Fruit fly (Drosophila melanogaster) whole organism, embryonic: ENCODE data around the gene dlt.

Experiments
- CG10274 ChIP-seq: fragments of 200-800 bp; sonication (Bioruptor generic); optimal IDR thresholded peaks from 3 replicates; lab custom pipeline; 2017; ENCODE audit warnings: missing biosample characterization, mild to moderate bottlenecking, missing genetic modification characterization
- CG11085 ChIP-seq: fragments of 200-800 bp; sonication (Bioruptor generic); IDR thresholded peaks from 2 replicates; pipeline ENCODE4 v1.3.6; 2022; ENCODE audit warnings: missing biosample characterization, missing genetic modification characterization
- CG11696 ChIP-seq: fragments of 200-800 bp; sonication (Bioruptor generic); IDR thresholded peaks from 2 replicates; pipeline ENCODE4 v1.3.6; 2022; ENCODE audit warnings: missing biosample characterization, missing genetic modification characterization
- CG14050 ChIP-seq: fragments of 200-800 bp; sonication (Bioruptor generic); IDR thresholded peaks from 3 replicates; pipeline ENCODE4 v1.3.6; 2022; ENCODE audit warnings: missing biosample characterization, missing genetic modification characterization
- CG17385 ChIP-seq: fragments of 200-800 bp; sonication (Bioruptor generic); optimal IDR thresholded peaks from 3 replicates; lab custom pipeline; 2018; ENCODE audit warnings: missing biosample characterization, mild to moderate bottlenecking, missing genetic modification characterization
- CG18619 ChIP-seq: fragments of 200-800 bp; sonication (Bioruptor generic); optimal IDR thresholded peaks from 3 replicates; lab custom pipeline; 2017; ENCODE audit warnings: missing biosample characterization, mild to moderate bottlenecking, missing genetic modification characterization
- CG2889 ChIP-seq: fragments of 200-800 bp; sonication (Bioruptor generic); IDR thresholded peaks from 3 replicates; pipeline ENCODE4 v1.3.6; 2022; ENCODE audit warnings: missing biosample characterization, missing genetic modification characterization
- CG31441 ChIP-seq: fragments of 200-800 bp; sonication (Bioruptor generic); IDR thresholded peaks from 2 replicates; pipeline ENCODE4 v1.3.6; 2022; ENCODE audit warnings: missing biosample characterization, missing genetic modification characterization
- CG33213 ChIP-seq: fragments of 200-800 bp; sonication (Bioruptor generic); optimal IDR thresholded peaks from 3 replicates; lab custom pipeline; 2016; ENCODE audit warnings: missing biosample characterization, missing genetic modification characterization
- CG34224 ChIP-seq: fragments of 200-800 bp; sonication (Bioruptor generic); IDR thresholded peaks from 3 replicates; pipeline ENCODE4 v1.3.6; 2022; ENCODE audit warnings: missing biosample characterization, missing genetic modification characterization; ENCODE audit not compliant: partially characterized antibody
- CG3838 ChIP-seq: fragments of 200-800 bp; sonication (Bioruptor generic); optimal IDR thresholded peaks from 3 replicates; lab custom pipeline; 2016; ENCODE audit warnings: missing biosample characterization, missing genetic modification characterization
- CG3847 ChIP-seq: fragments of 200-800 bp; sonication (Bioruptor generic); IDR thresholded peaks from 2 replicates; pipeline ENCODE4 v1.3.6; 2022; ENCODE audit warnings: missing biosample characterization, missing genetic modification characterization
- CG5953 ChIP-seq: fragments of 200-800 bp; sonication (Bioruptor generic); IDR thresholded peaks from 2 replicates; pipeline ENCODE4 v1.3.6; 2022; ENCODE audit warnings: missing biosample characterization, missing genetic modification characterization
- CG6254 ChIP-seq: fragments of 200-800 bp; sonication (Bioruptor generic); optimal IDR thresholded peaks from 3 replicates; lab custom pipeline; 2017; ENCODE audit warnings: mild to moderate bottlenecking, missing biosample characterization, missing genetic modification reagents, missing genetic modification characterization
- CG6272 ChIP-seq: fragments of 200-800 bp; sonication (Bioruptor generic); IDR thresholded peaks from 2 replicates; pipeline ENCODE4 v1.3.6; 2022; ENCODE audit warnings: missing biosample characterization, missing genetic modification characterization
- CG8089 ChIP-seq: fragments of 200-800 bp; sonication (Bioruptor generic); optimal IDR thresholded peaks from 3 replicates; lab custom pipeline; 2016; ENCODE audit warnings: missing biosample characterization, missing genetic modification characterization
- CG8281 ChIP-seq: fragments of 200-800 bp; sonication (Bioruptor generic); optimal IDR thresholded peaks from 2 replicates; lab custom pipeline; 2018; ENCODE audit warnings: missing biosample characterization, mild to moderate bottlenecking, missing genetic modification characterization, moderate library complexity
- CG8290 ChIP-seq, 3 experiments: fragments of 200-800 bp; sonication (Bioruptor generic); optimal IDR thresholded peaks; 2 replicates each; lab custom pipeline; 2016 to 2019; ENCODE audit warnings: missing biosample characterization in 3 of 3, missing genetic modification characterization in 3 of 3, mild to moderate bottlenecking in 2 of 3, moderate library complexity in 1 of 3
- CG8388 ChIP-seq: fragments of 200-800 bp; sonication (Bioruptor generic); optimal IDR thresholded peaks from 2 replicates; lab custom pipeline; 2019; ENCODE audit warnings: missing biosample characterization, mild to moderate bottlenecking, missing genetic modification characterization, moderate library complexity
- CG9437 ChIP-seq: fragments of 200-800 bp; sonication (Bioruptor generic); optimal IDR thresholded peaks from 2 replicates; lab custom pipeline; 2018; ENCODE audit warnings: missing biosample characterization, mild to moderate bottlenecking, missing genetic modification characterization
- D ChIP-seq, 2 experiments: fragments of 200-800 bp in 1 of 2; fragments of >200 bp in 1 of 2; sonication (Bioruptor generic) in 1 of 2; optimal IDR thresholded peaks; 2 replicates in 1 of 2; 3 replicates in 1 of 2; lab custom pipeline; 2017; ENCODE audit warnings: mild to moderate bottlenecking in 1 of 2, missing biosample characterization in 1 of 2, missing genetic modification characterization in 1 of 2, missing genetic modification reagents in 1 of 2
- Dip3 ChIP-seq: fragments of 200-800 bp; sonication (Bioruptor generic); optimal IDR thresholded peaks from 3 replicates; lab custom pipeline; 2016; ENCODE audit warnings: missing biosample characterization, missing genetic modification characterization
- E2f1 ChIP-seq: fragments of 200-800 bp; sonication (Bioruptor generic); IDR thresholded peaks from 2 replicates; pipeline ENCODE4 v1.3.6; 2022; ENCODE audit warnings: missing biosample characterization, missing genetic modification characterization
- Fer1 ChIP-seq: fragments of 200-800 bp; sonication (Bioruptor generic); optimal IDR thresholded peaks from 2 replicates; lab custom pipeline; 2017; ENCODE audit warnings: missing biosample characterization, mild to moderate bottlenecking, missing genetic modification characterization
- Opbp ChIP-seq: fragments of 200-800 bp; sonication (Bioruptor generic); IDR thresholded peaks from 3 replicates; pipeline ENCODE4 v1.3.6; 2022; ENCODE audit warnings: missing biosample characterization, missing genetic modification characterization; ENCODE audit not compliant: partially characterized antibody
- Optix ChIP-seq: fragments of 200-800 bp; sonication (Bioruptor generic); IDR thresholded peaks from 3 replicates; pipeline ENCODE4 v1.3.6; 2022; ENCODE audit warnings: missing biosample characterization, missing genetic modification characterization
- Ravus ChIP-seq: fragments of 200-800 bp; sonication (Bioruptor generic); IDR thresholded peaks from 2 replicates; pipeline ENCODE4 v1.3.6; 2022; ENCODE audit warnings: missing biosample characterization, missing genetic modification characterization
- Sox102F ChIP-seq: fragments of 200-800 bp; sonication (Bioruptor generic); optimal IDR thresholded peaks from 2 replicates; lab custom pipeline; 2018; ENCODE audit warnings: missing biosample characterization, mild to moderate bottlenecking, missing genetic modification characterization, moderate library complexity
- ac ChIP-seq: fragments of 200-800 bp; sonication (Bioruptor generic); optimal IDR thresholded peaks from 3 replicates; lab custom pipeline; 2017; ENCODE audit warnings: missing biosample characterization, mild to moderate bottlenecking, missing genetic modification characterization
- az2 ChIP-seq: fragments of 200-800 bp; sonication (Bioruptor generic); optimal IDR thresholded peaks from 3 replicates; lab custom pipeline; 2016; ENCODE audit warnings: missing biosample characterization, missing genetic modification characterization
- cg ChIP-seq: fragments of 200-800 bp; sonication (Bioruptor generic); optimal IDR thresholded peaks from 3 replicates; lab custom pipeline; 2019; ENCODE audit warnings: missing biosample characterization, mild to moderate bottlenecking, missing genetic modification characterization, moderate library complexity
- croc ChIP-seq: fragments of 200-800 bp; sonication (Bioruptor generic); conservative IDR thresholded peaks from 3 replicates; pipeline ENCODE4 v1.3.6; 2022; ENCODE audit warnings: missing biosample characterization, missing genetic modification characterization
- en ChIP-seq: fragments of 200-800 bp; sonication (Bioruptor generic); optimal IDR thresholded peaks from 2 replicates; lab custom pipeline; 2016; ENCODE audit warnings: missing biosample characterization, missing genetic modification characterization
- esg ChIP-seq: fragments of 200-800 bp; sonication (Bioruptor generic); conservative IDR thresholded peaks from 2 replicates; pipeline ENCODE4 v1.3.6; 2022; ENCODE audit warnings: missing biosample characterization, missing genetic modification characterization
- ewg ChIP-seq: fragments of 200-800 bp; sonication (Bioruptor generic); optimal IDR thresholded peaks from 3 replicates; lab custom pipeline; 2017; ENCODE audit warnings: mild to moderate bottlenecking, missing biosample characterization, missing genetic modification reagents, missing genetic modification characterization
- gsb ChIP-seq: fragments of 200-800 bp; sonication (Bioruptor generic); IDR thresholded peaks from 2 replicates; pipeline ENCODE4 v1.3.6; 2022; ENCODE audit warnings: missing biosample characterization, missing genetic modification characterization
- kni ChIP-seq: fragments of 200-800 bp; sonication (Bioruptor generic); optimal IDR thresholded peaks from 3 replicates; lab custom pipeline; 2017; ENCODE audit warnings: mild to moderate bottlenecking, missing biosample characterization, missing genetic modification reagents, missing genetic modification characterization
- mld ChIP-seq: fragments of 200-800 bp; sonication (Bioruptor generic); IDR thresholded peaks from 3 replicates; pipeline ENCODE4 v1.3.6; 2022; ENCODE audit warnings: missing biosample characterization, missing genetic modification characterization; ENCODE audit not compliant: partially characterized antibody
- nmo ChIP-seq: fragments of 200-800 bp; sonication (Bioruptor generic); optimal IDR thresholded peaks from 2 replicates; lab custom pipeline; 2018; ENCODE audit warnings: missing biosample characterization, mild to moderate bottlenecking, missing genetic modification characterization, moderate library complexity
- nom ChIP-seq: fragments of 200-800 bp; sonication (Bioruptor generic); optimal IDR thresholded peaks from 2 replicates; lab custom pipeline; 2017; ENCODE audit warnings: missing biosample characterization, missing genetic modification characterization, mild to moderate bottlenecking, moderate library complexity, missing genetic modification reagents
- pros ChIP-seq: fragments of 200-800 bp; sonication (Bioruptor generic); optimal IDR thresholded peaks from 3 replicates; lab custom pipeline; 2019; ENCODE audit warnings: missing biosample characterization, mild to moderate bottlenecking, missing genetic modification characterization, moderate library complexity
- psq ChIP-seq: fragments of 200-800 bp; sonication (Bioruptor generic); optimal IDR thresholded peaks from 2 replicates; lab custom pipeline; 2017; ENCODE audit warnings: missing biosample characterization, missing genetic modification characterization
- pum ChIP-seq: fragments of 200-800 bp; sonication (Bioruptor generic); optimal IDR thresholded peaks from 2 replicates; lab custom pipeline; 2016; ENCODE audit warnings: missing biosample characterization, missing genetic modification characterization
- ro ChIP-seq: fragments of 200-800 bp; sonication (Bioruptor generic); IDR thresholded peaks from 2 replicates; pipeline ENCODE4 v1.3.6; 2022; ENCODE audit warnings: missing biosample characterization, missing genetic modification characterization
- sd ChIP-seq: fragments of 200-800 bp; sonication (Bioruptor generic); optimal IDR thresholded peaks from 3 replicates; lab custom pipeline; 2018; ENCODE audit warnings: missing biosample characterization, mild to moderate bottlenecking, missing genetic modification characterization, moderate library complexity
- sr ChIP-seq: fragments of 200-800 bp; sonication (Bioruptor generic); IDR thresholded peaks from 3 replicates; pipeline ENCODE4 v1.3.6; 2022; ENCODE audit warnings: missing biosample characterization, missing genetic modification characterization
- ssp ChIP-seq: fragments of 200-800 bp; sonication (Bioruptor generic); IDR thresholded peaks from 2 replicates; pipeline ENCODE4 v1.3.6; 2022; ENCODE audit warnings: missing biosample characterization, missing genetic modification characterization
- wdn ChIP-seq: fragments of 200-800 bp; sonication (Bioruptor generic); IDR thresholded peaks from 2 replicates; pipeline ENCODE4 v1.3.6; 2022; ENCODE audit warnings: missing biosample characterization, missing genetic modification characterization

dlt gene

DNA sequence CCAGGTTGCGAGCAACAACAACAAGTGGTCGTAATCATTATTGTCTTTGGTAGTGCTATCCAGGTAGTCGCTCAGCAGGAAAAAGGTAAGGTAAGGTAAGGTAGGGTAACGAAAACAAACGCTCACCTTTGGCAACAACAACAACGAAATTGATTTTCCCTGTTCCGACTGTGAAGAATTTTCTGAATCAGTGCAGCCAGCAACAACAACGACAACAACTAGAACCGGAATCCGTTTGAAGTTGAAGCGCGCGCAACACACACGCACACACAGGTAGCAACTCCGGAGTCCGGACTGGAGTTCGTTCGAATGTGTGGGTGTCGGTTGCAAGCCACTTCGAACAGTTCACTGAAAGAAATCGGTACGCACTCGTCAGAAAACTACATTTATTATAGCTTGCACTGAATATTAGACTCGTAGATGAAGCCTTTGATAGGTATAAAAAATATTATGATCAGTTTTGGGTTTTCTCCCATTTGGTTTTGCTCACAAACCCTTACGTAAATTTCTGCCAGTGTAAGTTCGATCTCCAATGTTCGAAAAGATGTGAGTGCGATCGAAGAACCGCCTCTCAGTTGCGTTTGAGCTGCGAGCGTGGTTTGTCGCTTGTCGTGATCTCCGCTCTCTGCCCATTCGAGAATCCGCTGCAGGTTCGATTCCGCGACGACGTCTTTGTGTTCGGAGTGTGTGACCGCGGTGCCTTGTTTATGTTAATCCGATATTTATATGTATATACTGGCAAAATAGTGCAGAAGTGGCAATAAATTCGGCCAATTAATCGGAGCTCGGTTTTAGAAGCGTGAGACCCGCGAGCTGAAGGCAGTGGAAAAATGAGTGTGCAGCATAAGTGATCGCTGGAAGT lies 48.6 kb downstream of the dlt start, which contains the start of gene CG13921 (continued):
- peak; percentile 96 for TF ChIP-seq CG31441
- peak; percentile 99 for TF ChIP-seq CG5953 (GFP tag; lab: Robert Waterston, UW)
- peak; percentile 94 for TF ChIP-seq CG17385
- peak; percentile 96 for TF ChIP-seq CG11696 (GFP tag; lab: Robert Waterston, UW)
- peak; percentile 93 for TF ChIP-seq CG8281 (tag; lab: Kevin White, UChicago)
- peak; percentile 86 for TF ChIP-seq cg
- peak; percentile 91 for TF ChIP-seq sd
- peak; percentile 98 for TF ChIP-seq CG14050 (GFP tag; lab: Robert Waterston, UW)
- peak; percentile 98 for TF ChIP-seq kni (GFP tag; lab: Kevin White, UChicago)
- TF ChIP-seq Fer1 (GFP tag; lab: Kevin White, UChicago), result peak; percentile 97
- TF ChIP-seq nom (GFP tag; lab: Kevin White, UChicago), result peak; percentile 99
- peak; percentile 99 for TF ChIP-seq CG33213 (GFP tag; lab: Kevin White, UChicago)
- peak; percentile 94 for TF ChIP-seq gsb (GFP tag; lab: Robert Waterston, UW)
- peak; percentile 99 for TF ChIP-seq en (GFP tag; lab: Kevin White, UChicago)
- TF ChIP-seq CG3847 (GFP tag; lab: Robert Waterston, UW), result peak; percentile 99
- TF ChIP-seq CG34224 (GFP tag; lab: Robert Waterston, UW), result no peak
- TF ChIP-seq az2 (GFP tag; lab: Kevin White, UChicago), result peak; percentile 99
- TF ChIP-seq CG6272 (GFP tag; lab: Robert Waterston, UW), result peak; percentile 99
- TF ChIP-seq ssp (GFP tag; lab: Robert Waterston, UW), result peak; percentile 92
- TF ChIP-seq Sox102F (GFP tag; lab: Kevin White, UChicago), result peak; percentile 98
- TF ChIP-seq Ravus (GFP tag; lab: Robert Waterston, UW), result peak; percentile 96
- peak; percentile 95 for TF ChIP-seq sr (GFP tag; lab: Robert Waterston, UW)
- peak; percentile 98 for TF ChIP-seq CG11085
- TF ChIP-seq CG8290 (GFP tag; optimal IDR thresholded peaks at IDR 0.05; lab: Kevin White, UChicago), result peak; percentile 100
- TF ChIP-seq CG8290 (tag; optimal IDR thresholded peaks at IDR 0.05; lab: Kevin White, UChicago), result peak; percentile 95 to 99
- peak; percentile 98 for TF ChIP-seq wdn
- TF ChIP-seq CG8388 (GFP tag; lab: Kevin White, UChicago), result peak; percentile 99
- peak; percentile 96 for TF ChIP-seq CG3838 (GFP tag; lab: Kevin White, UChicago)
- peak; percentile 18 for TF ChIP-seq D (optimal IDR thresholded peaks at IDR 0.05; lab: Kevin White, UChicago)
- TF ChIP-seq D (GFP tag; optimal IDR thresholded peaks at IDR 0.05; lab: Kevin White, UChicago), result peak; percentile 100
- no peak for TF ChIP-seq mld (GFP tag; lab: Robert Waterston, UW)
- TF ChIP-seq CG10274, result peak; percentile 95
- TF ChIP-seq nmo (GFP tag; lab: Kevin White, UChicago), result peak; percentile 99
- TF ChIP-seq Optix (GFP tag; lab: Robert Waterston, UW), result peak; percentile 99
- TF ChIP-seq CG2889 (GFP tag; lab: Robert Waterston, UW), result peak; percentile 98
- peak; percentile 92 for TF ChIP-seq CG9437 (GFP tag; lab: Kevin White, UChicago)
- peak; percentile 62; the same call in 1 of the 3 replicates for TF ChIP-seq Opbp (GFP tag; lab: Robert Waterston, UW)
- TF ChIP-seq pros (GFP tag; lab: Kevin White, UChicago), result peak; percentile 46
- peak; percentile 96 for TF ChIP-seq ewg (GFP tag; lab: Kevin White, UChicago)
- TF ChIP-seq ro (GFP tag; lab: Robert Waterston, UW), result peak; percentile 91
- TF ChIP-seq ac (GFP tag; lab: Kevin White, UChicago), result peak; percentile 95
- peak; percentile 99 for TF ChIP-seq E2f1 (GFP tag; lab: Robert Waterston, UW)
- TF ChIP-seq Dip3, result peak; percentile 95
- peak; percentile 99 for TF ChIP-seq CG8089 (GFP tag; lab: Kevin White, UChicago)
- TF ChIP-seq pum (GFP tag; lab: Kevin White, UChicago), result peak; percentile 100
- TF ChIP-seq CG6254 (GFP tag; lab: Kevin White, UChicago), result peak; percentile 97
- peak; percentile 99 for TF ChIP-seq esg
- peak; percentile 98 for TF ChIP-seq croc (GFP tag; lab: Robert Waterston, UW)
- TF ChIP-seq CG18619 (GFP tag; lab: Kevin White, UChicago), result peak; percentile 98
- TF ChIP-seq psq (GFP tag; lab: Kevin White, UChicago), result peak; percentile 96
